Fruit fly (Drosophila melanogaster) whole organism: ENCODE data around the gene CG17140.

Experiments used
- Dll ChIP-seq: fragments of >200 bp; optimal IDR thresholded peaks from 2 replicates; lab custom pipeline; 2017
- psq ChIP-seq: fragments of >200 bp; optimal IDR thresholded peaks from 2 replicates; lab custom pipeline; 2017

- TF ChIP-seq psq (lab: Kevin White, UChicago) (no peak), Dll (no peak)
Observed at dm6 chr2L:10818807-10819206, 26.7 kb downstream of the CG17140 start, which contains the start of gene CG6508.
